Worm (Caenorhabditis elegans) whole organism, L4 larva: Measurements from ENCODE around the gene C49H3.6.
A peak's percentile ranks its signal among the peaks of the same experiment; 100 is the strongest.

ENCODE experiments used
- D1046.2 ChIP-seq: fragments of 200-800 bp; sonication (Bioruptor generic); IDR thresholded peaks from 2 replicates; pipeline ENCODE4 v1.3.6; 2022; ENCODE audit warnings: missing genetic modification characterization, missing compliant biosample characterization
- F10B5.3 ChIP-seq: sonication (generic microtip); optimal IDR thresholded peaks from 2 replicates; lab custom pipeline; 2016; ENCODE audit warnings: mild to moderate bottlenecking, missing genetic modification characterization, missing compliant biosample characterization
- F37D6.2 ChIP-seq: sonication (generic microtip); optimal IDR thresholded peaks from 2 replicates; lab custom pipeline; 2016; ENCODE audit warnings: mild to moderate bottlenecking, missing genetic modification characterization, missing compliant biosample characterization
- R02D3.7 ChIP-seq: fragments of 150-350 bp; sonication (generic microtip); optimal IDR thresholded peaks from 3 replicates; lab custom pipeline; 2014; ENCODE audit warnings: missing biosample characterization, missing genetic modification characterization
- T26A8.4 ChIP-seq: fragments of 200-800 bp; sonication (Bioruptor generic); IDR thresholded peaks from 2 replicates; pipeline ENCODE4 v1.3.6; 2022; ENCODE audit warnings: missing genetic modification characterization, missing compliant biosample characterization
- Y105C5A.15 ChIP-seq: fragments of 200-800 bp; sonication (Bioruptor generic); IDR thresholded peaks from 2 replicates; pipeline ENCODE4 v1.3.6; 2022; ENCODE audit warnings: missing genetic modification characterization, missing compliant biosample characterization
- Y5F2A.4 ChIP-seq: fragments of 200-800 bp; sonication (Bioruptor generic); optimal IDR thresholded peaks from 2 replicates; lab custom pipeline; 2018; ENCODE audit warnings: mild to moderate bottlenecking, missing genetic modification characterization, missing compliant biosample characterization
- aha-1 ChIP-seq: fragments of 150-350 bp; peaks from one replicate; lab custom pipeline; 2014; ENCODE audit warnings: missing biosample characterization, missing genetic modification characterization
- aly-2 ChIP-seq: sonication (generic microtip); optimal IDR thresholded peaks from 2 replicates; lab custom pipeline; 2018; ENCODE audit warnings: missing biosample characterization, missing genetic modification characterization
- ceh-62 ChIP-seq: sonication (generic microtip); optimal IDR thresholded peaks from 2 replicates; lab custom pipeline; 2017; ENCODE audit warnings: missing biosample characterization, missing genetic modification characterization
- daf-16 ChIP-seq, 3 experiments: sonication (generic microtip); optimal IDR thresholded peaks; 2 replicates each; lab custom pipeline; 2016 to 2017; ENCODE audit warnings: missing genetic modification characterization in 3 of 3, missing genetic modification reagents in 3 of 3, mild to moderate bottlenecking in 2 of 3, missing compliant biosample characterization in 2 of 3, missing biosample characterization in 1 of 3, moderate library complexity in 1 of 3
- dmd-9 ChIP-seq: fragments of 200-800 bp; sonication (Bioruptor generic); IDR thresholded peaks from 2 replicates; pipeline ENCODE4 v1.3.6; 2022; ENCODE audit warnings: missing genetic modification reagents, missing genetic modification characterization, missing compliant biosample characterization
- dve-1 ChIP-seq: sonication (generic microtip); optimal IDR thresholded peaks from 2 replicates; lab custom pipeline; 2017; ENCODE audit warnings: antibody characterized with exemption, mild to moderate bottlenecking, missing genetic modification characterization, missing compliant biosample characterization; ENCODE audit not compliant: insufficient read depth
- egl-27 ChIP-seq: sonication (generic microtip); optimal IDR thresholded peaks from 3 replicates; lab custom pipeline; 2017; ENCODE audit warnings: missing biosample characterization, missing genetic modification reagents, missing genetic modification characterization
- fos-1 ChIP-seq: fragments of 150-350 bp; optimal IDR thresholded peaks from 2 replicates; lab custom pipeline; 2014; ENCODE audit warnings: missing biosample characterization, missing genetic modification characterization
- gei-8 ChIP-seq: fragments of 200-800 bp; sonication (Bioruptor generic); optimal IDR thresholded peaks from 2 replicates; lab custom pipeline; 2018; ENCODE audit warnings: mild to moderate bottlenecking, missing genetic modification characterization, missing compliant biosample characterization
- hif-1 ChIP-seq, 2 experiments: sonication (generic microtip); optimal IDR thresholded peaks; 2 replicates each; lab custom pipeline; 2016 to 2017; ENCODE audit warnings: missing compliant biosample characterization in 2 of 2, missing genetic modification characterization in 2 of 2, missing genetic modification reagents in 2 of 2, missing genotype in 2 of 2, mild to moderate bottlenecking in 1 of 2
- hlh-11 ChIP-seq: fragments of 200-800 bp; sonication (Bioruptor generic); optimal IDR thresholded peaks from 2 replicates; lab custom pipeline; 2018; ENCODE audit warnings: mild to moderate bottlenecking, missing genetic modification characterization, missing compliant biosample characterization
- hlh-30 ChIP-seq: sonication (generic microtip); optimal IDR thresholded peaks from 2 replicates; lab custom pipeline; 2017; ENCODE audit warnings: antibody characterized with exemption, mild to moderate bottlenecking, missing genetic modification characterization, missing compliant biosample characterization; ENCODE audit not compliant: insufficient read depth
- hmg-1.1 ChIP-seq: fragments of 200-800 bp; sonication (Bioruptor generic); IDR thresholded peaks from 2 replicates; pipeline ENCODE4 v1.3.6; 2022; ENCODE audit warnings: missing genetic modification reagents, missing genetic modification characterization, missing compliant biosample characterization
- lin-15B ChIP-seq: fragments of 150-350 bp; sonication (generic microtip); optimal IDR thresholded peaks from 3 replicates; lab custom pipeline; 2014; ENCODE audit warnings: missing biosample characterization, missing genetic modification characterization
- lsy-2 ChIP-seq, 2 experiments: fragments of 150-350 bp in 1 of 2; sonication (generic microtip) in 1 of 2; optimal IDR thresholded peaks; 2 replicates each; lab custom pipeline; 2014 to 2017; ENCODE audit warnings: missing biosample characterization in 2 of 2, missing genetic modification characterization in 2 of 2
- madf-5 ChIP-seq, 2 experiments: fragments of 200-800 bp; sonication (Bioruptor generic); IDR thresholded peaks; 2 replicates each; pipeline ENCODE4 v1.3.6; 2022; ENCODE audit warnings: missing compliant biosample characterization in 2 of 2, missing genetic modification characterization in 2 of 2
- mdl-1 ChIP-seq, 2 experiments: fragments of 150-350 bp in 1 of 2; sonication (generic microtip) in 1 of 2; optimal IDR thresholded peaks; 2 replicates each; lab custom pipeline; 2014 to 2017; ENCODE audit warnings: missing biosample characterization in 2 of 2, missing genetic modification characterization in 2 of 2
- mes-2 ChIP-seq: sonication (generic microtip); optimal IDR thresholded peaks from 2 replicates; lab custom pipeline; 2016; ENCODE audit warnings: missing genotype, mild to moderate bottlenecking, missing genetic modification characterization, missing compliant biosample characterization; ENCODE audit not compliant: poor library complexity, severe bottlenecking
- nhr-10 ChIP-seq: fragments of 150-350 bp; optimal IDR thresholded peaks from 2 replicates; lab custom pipeline; 2014; ENCODE audit warnings: missing biosample characterization, missing genetic modification characterization
- nhr-11 ChIP-seq: fragments of 150-350 bp; optimal IDR thresholded peaks from 2 replicates; lab custom pipeline; 2014; ENCODE audit warnings: missing biosample characterization, missing genetic modification characterization
- nhr-111 ChIP-seq: fragments of 200-800 bp; sonication (Bioruptor generic); optimal IDR thresholded peaks from 2 replicates; lab custom pipeline; 2018; ENCODE audit warnings: mild to moderate bottlenecking, missing genetic modification characterization, missing compliant biosample characterization
- nhr-25 ChIP-seq: sonication (generic microtip); optimal IDR thresholded peaks from 2 replicates; lab custom pipeline; 2017; ENCODE audit warnings: missing genetic modification characterization, mild to moderate bottlenecking, missing compliant biosample characterization, antibody characterized with exemption, moderate library complexity, borderline replicate concordance; ENCODE audit not compliant: insufficient read depth
- nhr-41 ChIP-seq: fragments of 200-800 bp; sonication (Bioruptor generic); IDR thresholded peaks from 2 replicates; pipeline ENCODE4 v1.3.6; 2022; ENCODE audit warnings: missing genetic modification reagents, missing genetic modification characterization, missing compliant biosample characterization
- nhr-42 ChIP-seq: fragments of 200-800 bp; sonication (Bioruptor generic); IDR thresholded peaks from 2 replicates; pipeline ENCODE4 v1.3.6; 2022; ENCODE audit warnings: missing genetic modification characterization, missing compliant biosample characterization
- nhr-48 ChIP-seq: sonication (generic microtip); optimal IDR thresholded peaks from 2 replicates; lab custom pipeline; 2016; ENCODE audit warnings: mild to moderate bottlenecking, missing genetic modification characterization, missing compliant biosample characterization
- nhr-76 ChIP-seq: fragments of 150-350 bp; optimal IDR thresholded peaks from 2 replicates; lab custom pipeline; 2014; ENCODE audit warnings: missing biosample characterization, missing genetic modification characterization
- nhr-77 ChIP-seq: fragments of 150-350 bp; optimal IDR thresholded peaks from 2 replicates; lab custom pipeline; 2014; ENCODE audit warnings: missing biosample characterization, missing genetic modification characterization
- rbr-2 ChIP-seq: sonication (generic microtip); optimal IDR thresholded peaks from 2 replicates; lab custom pipeline; 2016; ENCODE audit warnings: missing genotype, missing genetic modification characterization, missing compliant biosample characterization
- saeg-2 ChIP-seq: fragments of 200-800 bp; sonication (Bioruptor generic); IDR thresholded peaks from 2 replicates; pipeline ENCODE4 v1.3.6; 2022; ENCODE audit warnings: missing genetic modification reagents, missing genetic modification characterization, missing compliant biosample characterization
- snpc-1.2 ChIP-seq: fragments of 200-800 bp; sonication (Bioruptor generic); IDR thresholded peaks from 2 replicates; pipeline ENCODE4 v1.3.6; 2022; ENCODE audit warnings: missing genetic modification reagents, missing genetic modification characterization, missing compliant biosample characterization
- snpc-4 ChIP-seq: fragments of 150-350 bp; optimal IDR thresholded peaks from 2 replicates; lab custom pipeline; 2014; ENCODE audit warnings: missing biosample characterization, missing genetic modification characterization
- spr-1 ChIP-seq: sonication (generic microtip); optimal IDR thresholded peaks from 2 replicates; lab custom pipeline; 2016; ENCODE audit warnings: mild to moderate bottlenecking, missing genetic modification characterization, missing compliant biosample characterization
- spr-3 ChIP-seq: fragments of 200-800 bp; sonication (Bioruptor generic); optimal IDR thresholded peaks from 2 replicates; lab custom pipeline; 2018; ENCODE audit warnings: mild to moderate bottlenecking, missing genetic modification characterization, missing compliant biosample characterization
- tra-1 ChIP-seq: fragments of 200-800 bp; sonication (Bioruptor generic); IDR thresholded peaks from 2 replicates; pipeline ENCODE4 v1.3.6; 2022; ENCODE audit warnings: missing genetic modification reagents, missing genetic modification characterization, missing compliant biosample characterization
- unc-39 ChIP-seq: sonication (generic microtip); optimal IDR thresholded peaks from 2 replicates; lab custom pipeline; 2017; ENCODE audit warnings: missing biosample characterization, missing genetic modification characterization
- zfp-2 ChIP-seq: sonication (generic microtip); optimal IDR thresholded peaks from 2 replicates; lab custom pipeline; 2016; ENCODE audit warnings: mild to moderate bottlenecking, missing genetic modification characterization, missing compliant biosample characterization
- zfp-3 ChIP-seq: fragments of 200-800 bp; sonication (Bioruptor generic); conservative IDR thresholded peaks from 2 replicates; pipeline ENCODE4 v1.3.6; 2022; ENCODE audit warnings: missing genetic modification reagents, missing genetic modification characterization, missing compliant biosample characterization
- zip-11 ChIP-seq: fragments of 200-800 bp; sonication (Bioruptor generic); IDR thresholded peaks from 2 replicates; pipeline ENCODE4 v1.3.6; 2022; ENCODE audit warnings: missing genetic modification characterization, missing compliant biosample characterization
- zip-2 ChIP-seq: fragments of 150-350 bp; optimal IDR thresholded peaks from 2 replicates; lab custom pipeline; 2014; ENCODE audit warnings: missing biosample characterization, missing genetic modification characterization
- ztf-11 ChIP-seq: fragments of 150-350 bp; optimal IDR thresholded peaks from 2 replicates; lab custom pipeline; 2014; ENCODE audit warnings: missing biosample characterization, missing genetic modification characterization
- ztf-7 ChIP-seq: fragments of 150-350 bp; optimal IDR thresholded peaks from 2 replicates; lab custom pipeline; 2014; ENCODE audit warnings: missing biosample characterization, missing genetic modification characterization

C49H3.6 gene

ce11 chrIV:7909455-7910141 lies 6.1 kb downstream of the C49H3.6 start (continued):
- TF ChIP-seq nhr-111 (GFP tag; lab: Kevin White, UChicago) (no peak), zfp-2 (tag; lab: Kevin White, UChicago) (no peak), mdl-1 (tag; optimal IDR thresholded peaks at IDR 0.05; lab: Kevin White, UChicago) (no peak), lin-15B (tag; lab: Kevin White, UChicago) (no peak), nhr-10 (tag; lab: Kevin White, UChicago) (no peak), Y5F2A.4 (no peak), Y105C5A.15 (GFP tag; lab: Robert Waterston, UW) (no peak), aly-2 (tag; lab: Kevin White, UChicago) (no peak), D1046.2 (no peak), ztf-7 (tag; lab: Kevin White, UChicago) (no peak), nhr-77 (no peak), saeg-2 (GFP tag; lab: Robert Waterston, UW) (no peak), nhr-42 (GFP tag; lab: Robert Waterston, UW) (no peak), hif-1 (tag; optimal IDR thresholded peaks at IDR 0.05; lab: Kevin White, UChicago) (no peak), mes-2 (tag; lab: Kevin White, UChicago) (peak; percentile 45), zip-2 (tag; lab: Kevin White, UChicago) (no peak), nhr-41 (GFP tag; lab: Robert Waterston, UW) (no peak), zfp-3 (GFP tag; lab: Robert Waterston, UW) (no peak), tra-1 (GFP tag; lab: Robert Waterston, UW) (no peak), spr-3 (GFP tag; lab: Kevin White, UChicago) (no peak), F37D6.2 (tag; lab: Kevin White, UChicago) (no peak), snpc-1.2 (GFP tag; lab: Robert Waterston, UW) (0 out of 2 replicates have a peak, but pooled peaks have one; percentile 28), rbr-2 (tag; lab: Kevin White, UChicago) (peak; percentile 21), unc-39 (tag; lab: Kevin White, UChicago) (no peak), madf-5 (GFP tag; IDR thresholded peaks at IDR 0.05; lab: Robert Waterston, UW) (no peak), R02D3.7 (tag; lab: Kevin White, UChicago) (no peak), dmd-9 (GFP tag; lab: Robert Waterston, UW) (no peak), ztf-11 (no peak), snpc-4 (tag; lab: Kevin White, UChicago) (no peak), fos-1 (tag; lab: Kevin White, UChicago) (no peak), spr-1 (tag; lab: Kevin White, UChicago) (no peak), ceh-62 (no peak), nhr-11 (tag; lab: Kevin White, UChicago) (no peak), nhr-76 (tag; lab: Kevin White, UChicago) (no peak), gei-8 (no peak), T26A8.4 (GFP tag; lab: Robert Waterston, UW) (no peak), zip-11 (GFP tag; lab: Robert Waterston, UW) (no peak)

ce11 chrIV:7910197-7910735 lies 6.7 kb downstream of the C49H3.6 start, which contains the start of the genes npp-27 and ntl-4:
TSS of gene npp-27 (minus strand) at chrIV:7910247.
TSS of gene ntl-4 (plus strand) at chrIV:7910575.
- TF ChIP-seq nhr-25 = no peak
- peak; percentile 18 for TF ChIP-seq hlh-11 (tag; lab: Kevin White, UChicago)
- TF ChIP-seq D1046.2 = no peak
- no peak for TF ChIP-seq daf-16 (GFP tag; optimal IDR thresholded peaks at IDR 0.05; lab: Kevin White, UChicago)
- peak; percentile 42 for TF ChIP-seq daf-16 (tag; optimal IDR thresholded peaks at IDR 0.05; lab: Kevin White, UChicago)
- peak; percentile 11; the same call in 1 of the 2 replicates for TF ChIP-seq T26A8.4 (GFP tag; lab: Robert Waterston, UW)
- TF ChIP-seq F10B5.3 (tag; lab: Kevin White, UChicago) = no peak
- no peak for TF ChIP-seq nhr-48 (tag; lab: Kevin White, UChicago)
- peak; percentile 3 for TF ChIP-seq dve-1 (tag; lab: Kevin White, UChicago)
- no peak for TF ChIP-seq aha-1 (tag; lab: Kevin White, UChicago)
- no peak for TF ChIP-seq R02D3.7 (tag; lab: Kevin White, UChicago)
- peak; percentile 75 for TF ChIP-seq hlh-30
- TF ChIP-seq egl-27 (tag; lab: Kevin White, UChicago) = no peak
- TF ChIP-seq hmg-1.1 (GFP tag; lab: Robert Waterston, UW) = 0 out of 2 replicates have a peak, but pooled peaks have one; percentile 27
- peak in 1 of 2 experiments; percentile 15 for TF ChIP-seq hif-1 (tag; optimal IDR thresholded peaks at IDR 0.05; lab: Kevin White, UChicago)
- TF ChIP-seq aly-2 (tag; lab: Kevin White, UChicago) = no peak
- TF ChIP-seq mdl-1 (tag; optimal IDR thresholded peaks at IDR 0.05; lab: Kevin White, UChicago) = peak in 1 of 2 experiments; percentile 6
- TF ChIP-seq ztf-7 (tag; lab: Kevin White, UChicago) = no peak
- TF ChIP-seq mes-2 (tag; lab: Kevin White, UChicago) = peak; percentile 8
- peak in 1 of 2 experiments; percentile 60 for TF ChIP-seq lsy-2 (tag; optimal IDR thresholded peaks at IDR 0.05; lab: Kevin White, UChicago)
